Worm (Caenorhabditis elegans) whole organism, L2 larva: Measurements from ENCODE around the gene Y57A10A.5.

Experiments
- alr-1 ChIP-seq: fragments of 150-350 bp; optimal IDR thresholded peaks from 2 replicates; lab custom pipeline; 2014; ENCODE audit warnings: missing biosample characterization, missing genetic modification characterization
- blmp-1 ChIP-seq: sonication (generic microtip); optimal IDR thresholded peaks from 2 replicates; lab custom pipeline; 2017; ENCODE audit warnings: missing genetic modification characterization, mild to moderate bottlenecking, missing compliant biosample characterization, antibody characterized with exemption, moderate library complexity; ENCODE audit not compliant: insufficient read depth
- egl-27 ChIP-seq: sonication (generic microtip); optimal IDR thresholded peaks from 3 replicates; lab custom pipeline; 2017; ENCODE audit warnings: missing biosample characterization, missing genetic modification reagents, missing genetic modification characterization
- elt-3 ChIP-seq: sonication (generic microtip); optimal IDR thresholded peaks from 2 replicates; lab custom pipeline; 2017; ENCODE audit warnings: missing biosample characterization, missing genetic modification characterization
- fos-1 ChIP-seq: fragments of 150-350 bp; optimal IDR thresholded peaks from 2 replicates; lab custom pipeline; 2014; ENCODE audit warnings: missing biosample characterization, missing genetic modification characterization
- mab-5 ChIP-seq: fragments of 150-350 bp; optimal IDR thresholded peaks from 2 replicates; lab custom pipeline; 2014; ENCODE audit warnings: missing biosample characterization, missing genetic modification characterization
- skn-1 ChIP-seq: sonication (generic microtip); optimal IDR thresholded peaks from 2 replicates; lab custom pipeline; 2017; ENCODE audit warnings: missing biosample characterization, missing genetic modification characterization
- zag-1 ChIP-seq: fragments of 150-350 bp; optimal IDR thresholded peaks from 2 replicates; lab custom pipeline; 2014; ENCODE audit warnings: missing biosample characterization, missing genetic modification characterization
- ztf-11 ChIP-seq: sonication (generic microtip); optimal IDR thresholded peaks from 2 replicates; lab custom pipeline; 2017; ENCODE audit warnings: missing biosample characterization, missing genetic modification characterization
- ztf-4 ChIP-seq: fragments of 150-350 bp; optimal IDR thresholded peaks from 2 replicates; lab custom pipeline; 2014; ENCODE audit warnings: missing biosample characterization, missing genetic modification characterization

ce11 chrII:12169487-12170128 is 15.3 kb downstream of the Y57A10A.5 start:
- TF ChIP-seq fos-1 (tag; lab: Kevin White, UChicago) (no peak), skn-1 (tag; lab: Kevin White, UChicago) (no peak), alr-1 (tag; lab: Kevin White, UChicago) (no peak), ztf-4 (tag; lab: Kevin White, UChicago) (no peak), mab-5 (tag; lab: Kevin White, UChicago) (no peak), egl-27 (tag; lab: Kevin White, UChicago) (no peak), zag-1 (no peak), ztf-11 (tag; lab: Kevin White, UChicago) (no peak), blmp-1 (tag; lab: Kevin White, UChicago) (no peak), elt-3 (tag; lab: Kevin White, UChicago) (no peak)
